Worm (Caenorhabditis elegans): ENCODE results near the gene C36B7.6.
A peak's percentile ranks its signal among the peaks of the same experiment; 100 is the strongest.

C36B7.6 gene

DNA sequence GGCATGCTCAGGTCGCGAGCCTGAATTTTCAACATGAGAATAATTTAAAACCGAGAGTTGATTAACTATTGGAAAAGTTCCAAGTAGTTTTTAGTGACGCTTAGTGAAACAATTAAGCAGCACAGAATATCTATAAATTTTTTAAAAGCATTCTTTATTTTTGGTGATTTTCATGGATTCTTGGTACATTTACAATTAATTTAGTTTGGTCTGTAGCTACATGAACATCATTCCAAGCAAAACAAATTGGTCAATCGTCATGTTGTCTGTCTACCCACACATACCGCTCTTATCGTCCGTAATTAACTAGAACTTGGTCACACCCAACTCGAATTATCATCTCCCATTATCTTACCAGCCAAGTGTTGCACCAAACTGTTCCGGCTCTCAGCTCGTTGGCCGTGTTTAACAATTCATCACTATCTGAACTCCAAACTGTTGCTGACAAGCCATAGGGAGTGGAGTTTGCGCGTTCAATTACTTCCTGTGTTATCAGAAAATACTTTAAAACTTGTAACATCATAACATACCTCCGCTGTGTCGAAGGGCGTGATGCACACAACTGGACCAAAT, 40.6 kb upstream of the C36B7.6 start:
- no peak for TF ChIP-seq nhr-111 (GFP tag; optimal IDR thresholded peaks at IDR 0.05)
- peak in 1 of 2 experiments; percentile 95 for TF ChIP-seq unc-62 (GFP tag; optimal IDR thresholded peaks at IDR 0.05 in 1 of 2)
- TF ChIP-seq unc-62 (tag; optimal IDR thresholded peaks at IDR 0.05) = no peak

DNA sequence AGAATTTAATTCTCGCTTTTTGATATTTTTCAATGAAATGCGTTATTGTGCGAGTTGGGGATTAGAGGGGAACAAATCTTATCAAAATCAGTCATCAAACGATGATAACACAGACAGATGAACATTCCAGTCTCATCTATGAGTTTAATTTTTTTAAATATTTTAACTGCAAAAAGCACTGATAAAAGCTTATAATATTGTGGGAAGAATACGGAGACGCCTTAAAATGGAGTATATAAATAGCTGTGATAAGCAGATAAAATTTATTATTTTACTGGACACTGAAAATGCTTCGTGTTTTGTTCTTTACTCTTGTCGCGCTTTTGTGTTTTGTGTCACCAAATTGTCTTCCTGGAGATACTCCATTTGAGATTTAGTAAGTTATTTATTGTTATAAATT, 39.5 kb upstream of the C36B7.6 start, which contains the start of gene clec-86:
Gene clec-86 (plus strand): TSS at position 262 of the 400 bp plus-strand sequence.
- no peak for TF ChIP-seq mdt-29 (GFP tag; IDR thresholded peaks at IDR 0.05)
- TF ChIP-seq unc-39 (tag; optimal IDR thresholded peaks at IDR 0.05) = no peak
- TF ChIP-seq lin-38 (GFP tag; IDR thresholded peaks at IDR 0.05) = no peak
- TF ChIP-seq tag-97 (GFP tag; IDR thresholded peaks at IDR 0.05) = no peak
- TF ChIP-seq zip-11 (GFP tag; IDR thresholded peaks at IDR 0.05) = no peak
- TF ChIP-seq lir-3 (tag; optimal IDR thresholded peaks at IDR 0.05) = no peak
- no peak for TF ChIP-seq sdz-12 (GFP tag; optimal IDR thresholded peaks at IDR 0.05)
- TF ChIP-seq ztf-7 (tag; optimal IDR thresholded peaks at IDR 0.05) = no peak
- no peak for TF ChIP-seq aha-1 (tag)
- no peak for TF ChIP-seq arid-1 (GFP tag; conservative IDR thresholded peaks at IDR 0.05)
- no peak for TF ChIP-seq dmd-8 (GFP tag; IDR thresholded peaks at IDR 0.05)
- no peak for TF ChIP-seq nhr-77 (tag; optimal IDR thresholded peaks at IDR 0.05)
- TF ChIP-seq F49E8.2 (tag; optimal IDR thresholded peaks at IDR 0.05; ENCODE audit: borderline replicate concordance) = no peak
- TF ChIP-seq nhr-28 (tag; optimal IDR thresholded peaks at IDR 0.05) = peak; percentile 21
- TF ChIP-seq ZK337.2 (GFP tag; IDR thresholded peaks at IDR 0.05) = no peak
- no peak for TF ChIP-seq nhr-25 (tag; optimal IDR thresholded peaks at IDR 0.05; ENCODE audit: borderline replicate concordance, insufficient read depth)
- peak; percentile 27 for TF ChIP-seq dve-1 (tag; optimal IDR thresholded peaks at IDR 0.05; ENCODE audit: insufficient read depth)
- no peak for TF ChIP-seq vab-7 (GFP tag; IDR thresholded peaks at IDR 0.05)
- no peak for TF ChIP-seq fos-1 (tag; optimal IDR thresholded peaks at IDR 0.05)
- TF ChIP-seq nhr-6 (tag; optimal IDR thresholded peaks at IDR 0.05) = no peak
- no peak for TF ChIP-seq hif-1 (tag; optimal IDR thresholded peaks at IDR 0.05)
- TF ChIP-seq ZK546.5 (tag; optimal IDR thresholded peaks at IDR 0.05) = no peak
- no peak for TF ChIP-seq madf-9 (GFP tag; conservative IDR thresholded peaks at IDR 0.05)
- no peak for TF ChIP-seq nhr-237 (tag; optimal IDR thresholded peaks at IDR 0.05)
- no peak for TF ChIP-seq lsy-2 (tag; optimal IDR thresholded peaks at IDR 0.05)
- no peak for TF ChIP-seq snpc-1.2 (GFP tag; IDR thresholded peaks at IDR 0.05)
- TF ChIP-seq dmd-9 (GFP tag; IDR thresholded peaks at IDR 0.05) = no peak
- no peak for TF ChIP-seq ceh-28 (tag; optimal IDR thresholded peaks at IDR 0.05)
- no peak for TF ChIP-seq F10B5.3 (tag; optimal IDR thresholded peaks at IDR 0.05)
- no peak for TF ChIP-seq zfp-2 (tag; optimal IDR thresholded peaks at IDR 0.05)
- TF ChIP-seq egl-27 (tag; optimal IDR thresholded peaks at IDR 0.05) = no peak
- TF ChIP-seq mes-2 (tag; optimal IDR thresholded peaks at IDR 0.05; ENCODE audit: poor library complexity, severe bottlenecking) = no peak
- peak; percentile 31; the same call in 1 of the 2 replicates for TF ChIP-seq dmd-6 (GFP tag; IDR thresholded peaks at IDR 0.05)
- TF ChIP-seq nhr-42 (GFP tag; IDR thresholded peaks at IDR 0.05) = no peak
- TF ChIP-seq duxl-1 (tag; optimal IDR thresholded peaks at IDR 0.05; ENCODE audit: poor library complexity) = no peak
- no peak for TF ChIP-seq nhr-111 (GFP tag; optimal IDR thresholded peaks at IDR 0.05)
- TF ChIP-seq daf-16 (GFP tag; optimal IDR thresholded peaks at IDR 0.05) = no peak
- TF ChIP-seq daf-16 (tag; optimal IDR thresholded peaks at IDR 0.05) = peak; percentile 29
- no peak for TF ChIP-seq hmg-1.1 (GFP tag; IDR thresholded peaks at IDR 0.05)
- no peak for TF ChIP-seq D1046.2 (GFP tag; IDR thresholded peaks at IDR 0.05)
- TF ChIP-seq pqm-1 (tag; optimal IDR thresholded peaks at IDR 0.05) = peak; percentile 40
- TF ChIP-seq Y75B8A.6 (GFP tag; IDR thresholded peaks at IDR 0.05) = no peak
- no peak for TF ChIP-seq jun-1 (tag; optimal IDR thresholded peaks at IDR 0.05)
